Worm (Caenorhabditis elegans) whole organism, L4 larva: ENCODE results near the gene R06F6.8.

ENCODE experiments used
- fos-1 ChIP-seq: fragments of 150-350 bp; optimal IDR thresholded peaks from 2 replicates; lab custom pipeline; 2014; ENCODE audit warnings: missing biosample characterization, missing genetic modification characterization
- lin-1 ChIP-seq: fragments of 200-800 bp; sonication (Bioruptor generic); IDR thresholded peaks from 2 replicates; pipeline ENCODE4 v1.3.6; 2022; ENCODE audit warnings: missing genetic modification reagents, missing genetic modification characterization, missing compliant biosample characterization
- nhr-10 ChIP-seq: fragments of 150-350 bp; optimal IDR thresholded peaks from 2 replicates; lab custom pipeline; 2014; ENCODE audit warnings: missing biosample characterization, missing genetic modification characterization
- pha-4 ChIP-seq, 2 experiments: fragments of 150-350 bp in 1 of 2; fragments of 200-800 bp in 1 of 2; sonication (Bioruptor generic) in 1 of 2; IDR thresholded peaks in 1 of 2; optimal IDR thresholded peaks in 1 of 2; 2 replicates each; pipeline versions ENCODE4 v1.3.6 to Lab custom; 2014 to 2022; ENCODE audit warnings: missing genetic modification characterization in 2 of 2, missing genetic modification reagents in 2 of 2, missing biosample characterization in 1 of 2, missing compliant biosample characterization in 1 of 2
- tag-97 ChIP-seq: fragments of 200-800 bp; sonication (Bioruptor generic); IDR thresholded peaks from 2 replicates; pipeline ENCODE4 v1.3.6; 2022; ENCODE audit warnings: missing genetic modification characterization, missing compliant biosample characterization

- TF ChIP-seq tag-97 (no peak), nhr-10 (tag; lab: Kevin White, UChicago) (no peak), lin-1 (GFP tag; lab: Robert Waterston, UW) (no peak), fos-1 (tag; lab: Kevin White, UChicago) (no peak), pha-4 (GFP tag; IDR thresholded peaks at IDR 0.05; lab: Robert Waterston, UW) (no peak), pha-4 (tag; optimal IDR thresholded peaks at IDR 0.05; lab: Kevin White, UChicago) (no peak)
Observed at ce11 chrII:10766773-10767172, 53.0 kb downstream of the R06F6.8 start.
